Fruit fly (Drosophila melanogaster) whole organism, embryonic: ENCODE results near the gene CG5188.
A peak's percentile ranks its signal among the peaks of the same experiment; 100 is the strongest.

ENCODE experiments used
- Ada2b ChIP-seq: fragments of 200-800 bp; sonication (Bioruptor generic); IDR thresholded peaks from 2 replicates; pipeline ENCODE4 v1.3.6; 2022; ENCODE audit warnings: missing biosample characterization, missing genetic modification characterization
- Adf1 ChIP-seq: fragments of 200-800 bp; sonication (Bioruptor generic); IDR thresholded peaks from 2 replicates; pipeline ENCODE4 v1.3.6; 2022; ENCODE audit warnings: missing biosample characterization, missing genetic modification characterization
- Antp ChIP-seq: fragments of 200-800 bp; sonication (Bioruptor generic); optimal IDR thresholded peaks from 3 replicates; lab custom pipeline; 2016; ENCODE audit warnings: missing biosample characterization, missing genetic modification characterization
- Asciz ChIP-seq: fragments of 200-800 bp; sonication (Bioruptor generic); optimal IDR thresholded peaks from 2 replicates; lab custom pipeline; 2017; ENCODE audit warnings: missing biosample characterization, mild to moderate bottlenecking, missing genetic modification characterization, missing genetic modification reagents
- BtbVII ChIP-seq: fragments of 200-800 bp; sonication (Bioruptor generic); optimal IDR thresholded peaks from 3 replicates; lab custom pipeline; 2017; ENCODE audit warnings: missing biosample characterization, mild to moderate bottlenecking, missing genetic modification characterization
- CG12219 ChIP-seq: fragments of 200-800 bp; sonication (Bioruptor generic); optimal IDR thresholded peaks from 3 replicates; lab custom pipeline; 2018; ENCODE audit warnings: missing biosample characterization, mild to moderate bottlenecking, missing genetic modification characterization
- CG12391 ChIP-seq: fragments of 200-800 bp; sonication (Bioruptor generic); optimal IDR thresholded peaks from 3 replicates; lab custom pipeline; 2018; ENCODE audit warnings: missing biosample characterization, mild to moderate bottlenecking, missing genetic modification characterization, moderate library complexity
- CG13287 ChIP-seq: fragments of 200-800 bp; sonication (Bioruptor generic); IDR thresholded peaks from 2 replicates; pipeline ENCODE4 v1.3.6; 2022; ENCODE audit warnings: missing biosample characterization, missing genetic modification characterization; ENCODE audit not compliant: partially characterized antibody
- CG14050 ChIP-seq: fragments of 200-800 bp; sonication (Bioruptor generic); IDR thresholded peaks from 3 replicates; pipeline ENCODE4 v1.3.6; 2022; ENCODE audit warnings: missing biosample characterization, missing genetic modification characterization
- CG14965 ChIP-seq: fragments of 200-800 bp; sonication (Bioruptor generic); optimal IDR thresholded peaks from 2 replicates; lab custom pipeline; 2016; ENCODE audit warnings: missing biosample characterization, missing genetic modification characterization, borderline replicate concordance
- CG1602 ChIP-seq: fragments of 200-800 bp; sonication (Bioruptor generic); optimal IDR thresholded peaks from 3 replicates; lab custom pipeline; 2016; ENCODE audit warnings: missing biosample characterization, missing genetic modification characterization
- CG16779 ChIP-seq: fragments of 200-800 bp; sonication (Bioruptor generic); IDR thresholded peaks from 2 replicates; pipeline ENCODE4 v1.3.6; 2022; ENCODE audit warnings: missing biosample characterization, missing genetic modification characterization
- CG17912 ChIP-seq: fragments of 200-800 bp; sonication (Bioruptor generic); optimal IDR thresholded peaks from 2 replicates; lab custom pipeline; 2018; ENCODE audit warnings: missing biosample characterization, mild to moderate bottlenecking, missing genetic modification characterization
- CG30020 ChIP-seq: fragments of 200-800 bp; optimal IDR thresholded peaks from 2 replicates; lab custom pipeline; 2019; ENCODE audit warnings: missing biosample characterization, mild to moderate bottlenecking, missing genetic modification characterization, moderate library complexity
- CG3065 ChIP-seq: fragments of 200-800 bp; sonication (Bioruptor generic); optimal IDR thresholded peaks from 2 replicates; lab custom pipeline; 2016; ENCODE audit warnings: missing biosample characterization, missing genetic modification characterization
- CG31365 ChIP-seq: fragments of 200-800 bp; sonication (Bioruptor generic); optimal IDR thresholded peaks from 2 replicates; lab custom pipeline; 2018; ENCODE audit warnings: missing biosample characterization, mild to moderate bottlenecking, missing genetic modification characterization
- CG43689 ChIP-seq: fragments of 200-800 bp; sonication (Bioruptor generic); IDR thresholded peaks from 2 replicates; pipeline ENCODE4 v1.3.6; 2022; ENCODE audit warnings: missing biosample characterization, missing genetic modification characterization
- CG4617 ChIP-seq: fragments of 200-800 bp; sonication (Bioruptor generic); optimal IDR thresholded peaks from 3 replicates; lab custom pipeline; 2016; ENCODE audit warnings: missing biosample characterization, missing genetic modification characterization, borderline replicate concordance
- CG6813 ChIP-seq: fragments of 200-800 bp; sonication (Bioruptor generic); optimal IDR thresholded peaks from 2 replicates; lab custom pipeline; 2017; ENCODE audit warnings: missing biosample characterization, missing genetic modification characterization, mild to moderate bottlenecking, moderate library complexity, missing genetic modification reagents
- CG7372 ChIP-seq: fragments of 200-800 bp; sonication (Bioruptor generic); IDR thresholded peaks from 2 replicates; pipeline ENCODE4 v1.3.6; 2022; ENCODE audit warnings: missing biosample characterization, missing genetic modification characterization
- CG9215 ChIP-seq: fragments of 200-800 bp; sonication (Bioruptor generic); IDR thresholded peaks from 2 replicates; pipeline ENCODE4 v1.3.6; 2022; ENCODE audit warnings: missing biosample characterization, missing genetic modification characterization
- D ChIP-seq, 2 experiments: fragments of 200-800 bp in 1 of 2; fragments of >200 bp in 1 of 2; sonication (Bioruptor generic) in 1 of 2; optimal IDR thresholded peaks; 2 replicates in 1 of 2; 3 replicates in 1 of 2; lab custom pipeline; 2017; ENCODE audit warnings: mild to moderate bottlenecking in 1 of 2, missing biosample characterization in 1 of 2, missing genetic modification characterization in 1 of 2, missing genetic modification reagents in 1 of 2
- Drgx ChIP-seq: fragments of 200-800 bp; sonication (Bioruptor generic); IDR thresholded peaks from 2 replicates; pipeline ENCODE4 v1.3.6; 2022; ENCODE audit warnings: missing biosample characterization, missing genetic modification characterization
- HLH54F ChIP-seq: fragments of 200-800 bp; sonication (Bioruptor generic); optimal IDR thresholded peaks from 3 replicates; lab custom pipeline; 2016; ENCODE audit warnings: missing biosample characterization, missing genetic modification characterization
- HmgD ChIP-seq: fragments of 200-800 bp; sonication (Bioruptor generic); optimal IDR thresholded peaks from 3 replicates; lab custom pipeline; 2016; ENCODE audit warnings: missing biosample characterization, missing genetic modification characterization
- Kr ChIP-seq: fragments of 200-800 bp; sonication (Bioruptor generic); optimal IDR thresholded peaks from 2 replicates; lab custom pipeline; 2017; ENCODE audit warnings: missing biosample characterization, mild to moderate bottlenecking, missing genetic modification characterization
- Meics ChIP-seq: fragments of 200-800 bp; sonication (Bioruptor generic); optimal IDR thresholded peaks from 2 replicates; lab custom pipeline; 2017; ENCODE audit warnings: missing biosample characterization, mild to moderate bottlenecking, missing genetic modification characterization
- Neu2 ChIP-seq: fragments of 200-800 bp; sonication (Bioruptor generic); optimal IDR thresholded peaks from 3 replicates; lab custom pipeline; 2016; ENCODE audit warnings: missing biosample characterization, missing genetic modification characterization, borderline replicate concordance
- Optix ChIP-seq: fragments of 200-800 bp; sonication (Bioruptor generic); IDR thresholded peaks from 3 replicates; pipeline ENCODE4 v1.3.6; 2022; ENCODE audit warnings: missing biosample characterization, missing genetic modification characterization
- Poxn ChIP-seq: fragments of 200-800 bp; sonication (Bioruptor generic); IDR thresholded peaks from 2 replicates; pipeline ENCODE4 v1.3.6; 2022; ENCODE audit warnings: missing biosample characterization, missing genetic modification characterization
- Rfx ChIP-seq: fragments of 200-800 bp; sonication (Bioruptor generic); IDR thresholded peaks from 2 replicates; pipeline ENCODE4 v1.3.6; 2022; ENCODE audit warnings: missing biosample characterization, missing genetic modification characterization
- Xrp1 ChIP-seq: fragments of 200-800 bp; sonication (Bioruptor generic); IDR thresholded peaks from 2 replicates; pipeline ENCODE4 v1.3.6; 2022; ENCODE audit warnings: missing biosample characterization, missing genetic modification characterization
- ac ChIP-seq: fragments of 200-800 bp; sonication (Bioruptor generic); optimal IDR thresholded peaks from 3 replicates; lab custom pipeline; 2017; ENCODE audit warnings: missing biosample characterization, mild to moderate bottlenecking, missing genetic modification characterization
- ara ChIP-seq: fragments of 200-800 bp; sonication (Bioruptor generic); IDR thresholded peaks from 2 replicates; pipeline ENCODE4 v1.3.6; 2022; ENCODE audit warnings: missing biosample characterization, missing genetic modification characterization
- bigmax ChIP-seq: fragments of 200-800 bp; sonication (Bioruptor generic); optimal IDR thresholded peaks from 2 replicates; lab custom pipeline; 2018; ENCODE audit warnings: missing biosample characterization, mild to moderate bottlenecking, missing genetic modification characterization
- crp ChIP-seq, 2 experiments: fragments of 200-800 bp; sonication (Bioruptor generic); optimal IDR thresholded peaks; 2 replicates in 1 of 2; 3 replicates in 1 of 2; lab custom pipeline; 2017; ENCODE audit warnings: missing biosample characterization in 2 of 2, missing genetic modification characterization in 2 of 2, mild to moderate bottlenecking in 1 of 2, moderate library complexity in 1 of 2
- dan ChIP-seq: fragments of 200-800 bp; sonication (Bioruptor generic); IDR thresholded peaks from 2 replicates; pipeline ENCODE4 v1.3.6; 2022; ENCODE audit warnings: missing biosample characterization, missing genetic modification characterization
- en ChIP-seq: fragments of 200-800 bp; sonication (Bioruptor generic); optimal IDR thresholded peaks from 2 replicates; lab custom pipeline; 2016; ENCODE audit warnings: missing biosample characterization, missing genetic modification characterization
- ind ChIP-seq: fragments of 200-800 bp; sonication (Bioruptor generic); optimal IDR thresholded peaks from 3 replicates; lab custom pipeline; 2016; ENCODE audit warnings: missing biosample characterization, missing genetic modification characterization
- kni ChIP-seq: fragments of 200-800 bp; sonication (Bioruptor generic); optimal IDR thresholded peaks from 3 replicates; lab custom pipeline; 2017; ENCODE audit warnings: mild to moderate bottlenecking, missing biosample characterization, missing genetic modification reagents, missing genetic modification characterization
- knrl ChIP-seq: fragments of 200-800 bp; sonication (Bioruptor generic); IDR thresholded peaks from 3 replicates; pipeline ENCODE4 v1.3.6; 2022; ENCODE audit warnings: missing biosample characterization, missing genetic modification characterization; ENCODE audit not compliant: partially characterized antibody
- nmo ChIP-seq: fragments of 200-800 bp; sonication (Bioruptor generic); optimal IDR thresholded peaks from 2 replicates; lab custom pipeline; 2018; ENCODE audit warnings: missing biosample characterization, mild to moderate bottlenecking, missing genetic modification characterization, moderate library complexity
- onecut ChIP-seq: fragments of 200-800 bp; sonication (Bioruptor generic); IDR thresholded peaks from 2 replicates; pipeline ENCODE4 v1.3.6; 2022; ENCODE audit warnings: missing biosample characterization, missing genetic modification characterization
- pzg ChIP-seq: fragments of 200-800 bp; sonication (Bioruptor generic); optimal IDR thresholded peaks from 3 replicates; lab custom pipeline; 2018; ENCODE audit warnings: missing biosample characterization, mild to moderate bottlenecking, missing genetic modification characterization, moderate library complexity
- repo ChIP-seq: fragments of 200-800 bp; sonication (Bioruptor generic); optimal IDR thresholded peaks from 2 replicates; lab custom pipeline; 2016; ENCODE audit warnings: missing biosample characterization, missing genetic modification characterization
- sens ChIP-seq: fragments of 200-800 bp; sonication (Bioruptor generic); peaks from one replicate; lab custom pipeline; 2016; ENCODE audit warnings: missing biosample characterization, missing genetic modification characterization
- trem ChIP-seq: fragments of 200-800 bp; optimal IDR thresholded peaks from 3 replicates; lab custom pipeline; 2019; ENCODE audit warnings: missing biosample characterization, mild to moderate bottlenecking, missing genetic modification characterization, moderate library complexity
- unpg ChIP-seq: fragments of 200-800 bp; sonication (Bioruptor generic); optimal IDR thresholded peaks from 3 replicates; lab custom pipeline; 2018; ENCODE audit warnings: missing biosample characterization, mild to moderate bottlenecking, missing genetic modification characterization, moderate library complexity

CG5188 gene

dm6 chr2L:10379865-10380264, 48.8 kb upstream of the CG5188 start, which contains the start of gene gny (continued):
- no peak for TF ChIP-seq ara (GFP tag; lab: Robert Waterston, UW)
- TF ChIP-seq nmo (GFP tag; lab: Kevin White, UChicago): peak; percentile 3
- TF ChIP-seq CG6813 (GFP tag; lab: Kevin White, UChicago): no peak
- peak; percentile 24 for TF ChIP-seq trem (tag; lab: Kevin White, UChicago)
- no peak for TF ChIP-seq Ada2b (GFP tag; lab: Robert Waterston, UW)
- no peak for TF ChIP-seq CG14050 (GFP tag; lab: Robert Waterston, UW)
- no peak for TF ChIP-seq Adf1
- peak; percentile 97 for TF ChIP-seq CG30020 (tag; lab: Kevin White, UChicago)
- TF ChIP-seq Poxn (GFP tag; lab: Robert Waterston, UW): no peak
- no peak for TF ChIP-seq Meics (GFP tag; lab: Kevin White, UChicago)
- TF ChIP-seq BtbVII (GFP tag; lab: Kevin White, UChicago): no peak
- TF ChIP-seq pzg (GFP tag; lab: Kevin White, UChicago): peak; percentile 81
- TF ChIP-seq ac: no peak

- TF ChIP-seq en: peak; percentile 72
- peak; percentile 91 for TF ChIP-seq CG12391 (tag; lab: Kevin White, UChicago)
- peak; percentile 87 for TF ChIP-seq Asciz (GFP tag; lab: Kevin White, UChicago)
- no peak for TF ChIP-seq D (optimal IDR thresholded peaks at IDR 0.05; lab: Kevin White, UChicago)
- peak; percentile 64 for TF ChIP-seq D (GFP tag; optimal IDR thresholded peaks at IDR 0.05; lab: Kevin White, UChicago)
- no peak for TF ChIP-seq Neu2
- TF ChIP-seq Drgx (GFP tag; lab: Robert Waterston, UW): peak; percentile 45; the same call in 1 of the 2 replicates
- peak in 1 of 2 experiments; percentile 37 for TF ChIP-seq crp (GFP tag; optimal IDR thresholded peaks at IDR 0.05; lab: Kevin White, UChicago)
- TF ChIP-seq onecut (GFP tag; lab: Robert Waterston, UW): peak; percentile 81
- no peak for TF ChIP-seq CG14965 (GFP tag; lab: Kevin White, UChicago)
- TF ChIP-seq Rfx (GFP tag; lab: Robert Waterston, UW): peak; percentile 93
- peak; percentile 10 for TF ChIP-seq pzg (GFP tag; lab: Kevin White, UChicago)
- TF ChIP-seq CG43689 (GFP tag; lab: Robert Waterston, UW): no peak
- peak; percentile 76 for TF ChIP-seq HLH54F (GFP tag; lab: Kevin White, UChicago)
- TF ChIP-seq bigmax (GFP tag; lab: Kevin White, UChicago): peak; percentile 40
- peak; percentile 89 for TF ChIP-seq Xrp1
- TF ChIP-seq CG4617 (GFP tag; lab: Kevin White, UChicago): peak; percentile 45
- peak; percentile 71 for TF ChIP-seq CG31365 (tag; lab: Kevin White, UChicago)
- peak; percentile 92 for TF ChIP-seq sens
- peak; percentile 39 for TF ChIP-seq repo
- no peak for TF ChIP-seq Kr
- peak; percentile 89 for TF ChIP-seq CG12219 (GFP tag; lab: Kevin White, UChicago)
- peak; percentile 85 for TF ChIP-seq ind (GFP tag; lab: Kevin White, UChicago)
- TF ChIP-seq CG1602 (GFP tag; lab: Kevin White, UChicago): peak; percentile 76
- no peak for TF ChIP-seq kni (GFP tag; lab: Kevin White, UChicago)
- TF ChIP-seq Optix: no peak
- peak; percentile 48 for TF ChIP-seq Antp (GFP tag; lab: Kevin White, UChicago)
- TF ChIP-seq CG3065 (GFP tag; lab: Kevin White, UChicago): peak; percentile 32
- TF ChIP-seq dan (GFP tag; lab: Robert Waterston, UW): no peak
- TF ChIP-seq CG7372: peak; percentile 81
- TF ChIP-seq HmgD (GFP tag; lab: Kevin White, UChicago): no peak
- no peak; the same call in none of the 2 replicates for TF ChIP-seq CG9215
- TF ChIP-seq CG16779: 0 out of 2 replicates have a peak, but pooled peaks have one; percentile 60
- peak; percentile 79 for TF ChIP-seq ara (GFP tag; lab: Robert Waterston, UW)
- TF ChIP-seq unpg: peak; percentile 92
- no peak for TF ChIP-seq CG13287 (GFP tag; lab: Robert Waterston, UW)
- peak; percentile 43 for TF ChIP-seq CG17912
- TF ChIP-seq knrl: no peak
Measured at dm6 chr2L:10381890-10382450, 46.7 kb upstream of the CG5188 start, which contains the start of gene CG5096. Gene CG5096, plus strand, starts transcription at chr2L:10382263.
